Worm (Caenorhabditis elegans) whole organism, L1 larva: ENCODE results near the gene C09H5.7.

Experiments
- lin-15B ChIP-seq: fragments of 150-350 bp; sonication (generic microtip); optimal IDR thresholded peaks from 3 replicates; lab custom pipeline; 2014; ENCODE audit warnings: missing biosample characterization, missing genetic modification characterization
- nhr-76 ChIP-seq: sonication (generic microtip); optimal IDR thresholded peaks from 2 replicates; lab custom pipeline; 2017; ENCODE audit warnings: missing biosample characterization, missing genetic modification characterization

- TF ChIP-seq nhr-76 (tag; lab: Kevin White, UChicago) (no peak), lin-15B (no peak)
Observed at ce11 chrV:8099306-8099705, 14.3 kb upstream of the C09H5.7 start, which contains the start of gene sdz-23.
